Fruit fly (Drosophila melanogaster) whole organism: ENCODE results near the gene Spn75F.

Source experiments
- CG8478 ChIP-seq: fragments of >200 bp; optimal IDR thresholded peaks from 2 replicates; lab custom pipeline; 2018; ENCODE audit warnings: inconsistent platforms
- Dll ChIP-seq: fragments of >200 bp; optimal IDR thresholded peaks from 2 replicates; lab custom pipeline; 2017
- EcR ChIP-seq, 2 experiments: fragments of >200 bp; optimal IDR thresholded peaks; 2 replicates each; lab custom pipeline; 2017; ENCODE audit warnings: missing biosample characterization in 2 of 2, missing genetic modification characterization in 2 of 2, missing genetic modification reagents in 2 of 2
- psq ChIP-seq: fragments of >200 bp; optimal IDR thresholded peaks from 2 replicates; lab custom pipeline; 2017

dm6 chr3L:19173084-19173720 is 43.7 kb upstream of the Spn75F start:
- TF ChIP-seq psq (lab: Kevin White, UChicago) = no peak
- TF ChIP-seq CG8478 (lab: Kevin White, UChicago) = no peak
- TF ChIP-seq Dll (lab: Kevin White, UChicago) = no peak
- TF ChIP-seq EcR (GFP tag; optimal IDR thresholded peaks at IDR 0.05; lab: Kevin White, UChicago) = peak in 1 of 2 experiments; percentile 58
